Fruit fly (Drosophila melanogaster): Measurements from ENCODE around the gene mtd.

Gene mtd

DNA sequence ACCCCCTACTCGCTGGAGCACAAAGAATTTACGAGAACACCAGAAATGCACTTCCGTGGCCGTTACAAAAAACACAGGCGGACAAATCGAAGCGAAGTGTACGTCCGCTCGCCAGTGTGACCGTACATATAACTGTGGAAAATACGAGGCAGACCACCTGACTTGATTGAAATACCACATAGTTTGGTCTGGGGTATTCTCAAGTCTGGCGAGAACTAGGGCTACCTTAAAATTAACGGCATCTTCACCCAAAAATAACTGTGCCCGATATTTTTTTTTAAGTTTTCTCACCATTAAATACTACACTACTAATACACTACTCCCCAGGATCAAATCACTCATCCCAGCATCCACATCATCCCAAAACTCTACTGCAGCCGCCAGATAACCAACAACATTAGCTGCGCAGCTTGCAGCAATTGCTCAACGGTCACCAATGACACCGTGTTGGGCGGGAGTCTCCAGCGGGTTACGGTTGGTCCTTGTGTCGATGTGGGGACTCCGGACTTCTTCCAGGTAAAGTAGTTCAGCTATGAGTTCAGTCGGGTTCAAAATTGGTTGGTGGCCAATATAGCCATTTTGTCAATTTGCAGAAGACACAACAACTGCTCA is 18.0 kb upstream of the mtd start, which contains the start of gene Cerk (continued):
- TF ChIP-seq MESR4 (GFP tag; optimal IDR thresholded peaks at IDR 0.05) (peak; percentile 61), Ptx1 (GFP tag; IDR thresholded peaks at IDR 0.05) (peak; percentile 32; the same call in 1 of the 2 replicates), CG11093 (GFP tag; IDR thresholded peaks at IDR 0.05) (no peak), fd96Cb (tag; optimal IDR thresholded peaks at IDR 0.05) (no peak), Nf-YC (tag; optimal IDR thresholded peaks at IDR 0.05) (peak; percentile 33), CG16815 (GFP tag; optimal IDR thresholded peaks at IDR 0.05) (no peak), Kr (GFP tag; optimal IDR thresholded peaks at IDR 0.05) (no peak), B-H2 (GFP tag; optimal IDR thresholded peaks at IDR 0.05) (peak; percentile 21), crol (GFP tag; IDR thresholded peaks at IDR 0.05) (no peak), CG7556 (GFP tag; optimal IDR thresholded peaks at IDR 0.05) (no peak), CG15479 (GFP tag; optimal IDR thresholded peaks at IDR 0.05) (no peak), Xbp1 (GFP tag; optimal IDR thresholded peaks at IDR 0.05) (peak; percentile 40), CG11695 (GFP tag; IDR thresholded peaks at IDR 0.05) (no peak), fd102C (GFP tag; optimal IDR thresholded peaks at IDR 0.05) (no peak), H2.0 (GFP tag; IDR thresholded peaks at IDR 0.05) (no peak; the same call in 1 of the 2 replicates), HLH3B (GFP tag; IDR thresholded peaks at IDR 0.05) (0 out of 2 replicates have a peak, but pooled peaks have one; percentile 27), Max (GFP tag; optimal IDR thresholded peaks at IDR 0.05) (no peak), CG3995 (GFP tag; optimal IDR thresholded peaks at IDR 0.05) (peak; percentile 93), nerfin-2 (GFP tag; IDR thresholded peaks at IDR 0.05; ENCODE audit: partially characterized antibody) (peak; percentile 57), sisA (GFP tag; IDR thresholded peaks at IDR 0.05) (peak; percentile 17; the same call in 1 of the 2 replicates), CG13775 (GFP tag; optimal IDR thresholded peaks at IDR 0.05) (no peak), CG11696 (GFP tag; IDR thresholded peaks at IDR 0.05) (no peak), dati (GFP tag; IDR thresholded peaks at IDR 0.05) (no peak), scrt (GFP tag; optimal IDR thresholded peaks at IDR 0.05) (no peak), zen2 (GFP tag; IDR thresholded peaks at IDR 0.05; ENCODE audit: partially characterized antibody) (no peak), Xrp1 (GFP tag; IDR thresholded peaks at IDR 0.05) (no peak), CG11398 (GFP tag; optimal IDR thresholded peaks at IDR 0.05) (peak; percentile 2), Chrac-16 (GFP tag; optimal IDR thresholded peaks at IDR 0.05) (peak; percentile 43), CG16813 (GFP tag; IDR thresholded peaks at IDR 0.05; ENCODE audit: partially characterized antibody) (peak; percentile 49; the same call in 1 of the 3 replicates), jigr1 (GFP tag; IDR thresholded peaks at IDR 0.05) (no peak), croc (GFP tag; conservative IDR thresholded peaks at IDR 0.05) (no peak), repo (GFP tag; optimal IDR thresholded peaks at IDR 0.05) (no peak), mld (GFP tag; IDR thresholded peaks at IDR 0.05; ENCODE audit: partially characterized antibody) (0 out of 3 replicates have a peak, but pooled peaks have one; percentile 10), CG2712 (tag; optimal IDR thresholded peaks at IDR 0.05) (peak; percentile 42), ssp (GFP tag; IDR thresholded peaks at IDR 0.05) (peak; percentile 81), slou (GFP tag; optimal IDR thresholded peaks at IDR 0.05) (no peak), jumu (GFP tag; optimal IDR thresholded peaks at IDR 0.05) (peak; percentile 5), CG17612 (GFP tag; IDR thresholded peaks at IDR 0.05) (no peak), Dek (tag; optimal IDR thresholded peaks at IDR 0.05) (no peak), rib (GFP tag; IDR thresholded peaks at IDR 0.05) (no peak), Hr3 (GFP tag; optimal IDR thresholded peaks at IDR 0.05) (peak; percentile 19), CG17361 (GFP tag; IDR thresholded peaks at IDR 0.05) (0 out of 3 replicates have a peak, but pooled peaks have one; percentile 25), C15 (GFP tag; IDR thresholded peaks at IDR 0.05) (no peak), CG33557 (GFP tag; optimal IDR thresholded peaks at IDR 0.05) (no peak), bcd (GFP tag; optimal IDR thresholded peaks at IDR 0.05) (no peak), ab (GFP tag; optimal IDR thresholded peaks at IDR 0.05) (no peak), nmo (GFP tag; optimal IDR thresholded peaks at IDR 0.05) (peak; percentile 30), CG7963 (GFP tag; IDR thresholded peaks at IDR 0.05; ENCODE audit: partially characterized antibody) (no peak), cad (GFP tag; optimal IDR thresholded peaks at IDR 0.05) (no peak), CG31365 (tag; optimal IDR thresholded peaks at IDR 0.05) (no peak)

All from whole organism, embryonic.